Worm (Caenorhabditis elegans) whole organism, L4/young adult: ENCODE measurements around the gene rpt-1.

Experiments
- dao-5 ChIP-seq: sonication (generic microtip); optimal IDR thresholded peaks from 2 replicates; lab custom pipeline; 2016; ENCODE audit warnings: missing genotype, missing genetic modification characterization, moderate library complexity, missing compliant biosample characterization
- him-1 ChIP-seq: sonication (generic microtip); optimal IDR thresholded peaks from 2 replicates; lab custom pipeline; 2016; ENCODE audit warnings: missing genotype, missing genetic modification reagents, missing genetic modification characterization, missing compliant biosample characterization

DNA sequence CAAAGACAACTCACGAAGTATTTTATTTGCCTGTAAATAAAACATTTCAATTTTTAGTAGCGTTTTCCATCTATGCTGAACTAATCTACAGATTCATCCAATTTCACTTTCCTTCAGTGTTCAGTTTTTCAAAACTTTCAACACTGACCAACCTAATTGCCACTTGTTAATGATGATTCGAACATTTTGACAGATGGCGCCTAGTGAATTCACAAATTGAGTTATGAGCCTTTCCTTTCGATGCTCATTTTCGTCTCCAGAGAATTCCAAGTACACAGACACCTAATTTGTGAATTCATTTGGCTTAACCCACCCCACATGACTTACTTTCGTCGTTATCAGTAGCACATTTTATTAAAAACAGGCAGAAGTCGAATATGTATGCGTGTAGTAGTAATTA is 35.4 kb downstream of the rpt-1 start:
- TF ChIP-seq him-1 (tag; lab: Kevin White, UChicago) (no peak), dao-5 (tag; lab: Kevin White, UChicago) (no peak)
